Worm (Caenorhabditis elegans): Measurements from ENCODE around the gene unc-33.

The unc-33 gene

ce11 chrIV:3570612-3571011, 53.9 kb downstream of the unc-33 start:
- TF ChIP-seq dao-5 (tag; optimal IDR thresholded peaks at IDR 0.05) (no peak), him-1 (tag; optimal IDR thresholded peaks at IDR 0.05) (no peak), W03F9.2 (tag; optimal IDR thresholded peaks at IDR 0.05) (no peak)
